Worm (Caenorhabditis elegans) whole organism, L4 larva: ENCODE results near the gene T09A12.8.

ENCODE experiments used
- nhr-10 ChIP-seq: fragments of 150-350 bp; optimal IDR thresholded peaks from 2 replicates; lab custom pipeline; 2014; ENCODE audit warnings: missing biosample characterization, missing genetic modification characterization
- ztf-11 ChIP-seq: fragments of 150-350 bp; optimal IDR thresholded peaks from 2 replicates; lab custom pipeline; 2014; ENCODE audit warnings: missing biosample characterization, missing genetic modification characterization

ce11 chrIV:8210300-8210699 lies 33.2 kb downstream of the T09A12.8 start, which contains the start of gene C07G1.6:
- TF ChIP-seq nhr-10 = no peak
- no peak for TF ChIP-seq ztf-11 (tag; lab: Kevin White, UChicago)
